Worm (Caenorhabditis elegans): ENCODE data around the gene pll-1.

The pll-1 gene

DNA sequence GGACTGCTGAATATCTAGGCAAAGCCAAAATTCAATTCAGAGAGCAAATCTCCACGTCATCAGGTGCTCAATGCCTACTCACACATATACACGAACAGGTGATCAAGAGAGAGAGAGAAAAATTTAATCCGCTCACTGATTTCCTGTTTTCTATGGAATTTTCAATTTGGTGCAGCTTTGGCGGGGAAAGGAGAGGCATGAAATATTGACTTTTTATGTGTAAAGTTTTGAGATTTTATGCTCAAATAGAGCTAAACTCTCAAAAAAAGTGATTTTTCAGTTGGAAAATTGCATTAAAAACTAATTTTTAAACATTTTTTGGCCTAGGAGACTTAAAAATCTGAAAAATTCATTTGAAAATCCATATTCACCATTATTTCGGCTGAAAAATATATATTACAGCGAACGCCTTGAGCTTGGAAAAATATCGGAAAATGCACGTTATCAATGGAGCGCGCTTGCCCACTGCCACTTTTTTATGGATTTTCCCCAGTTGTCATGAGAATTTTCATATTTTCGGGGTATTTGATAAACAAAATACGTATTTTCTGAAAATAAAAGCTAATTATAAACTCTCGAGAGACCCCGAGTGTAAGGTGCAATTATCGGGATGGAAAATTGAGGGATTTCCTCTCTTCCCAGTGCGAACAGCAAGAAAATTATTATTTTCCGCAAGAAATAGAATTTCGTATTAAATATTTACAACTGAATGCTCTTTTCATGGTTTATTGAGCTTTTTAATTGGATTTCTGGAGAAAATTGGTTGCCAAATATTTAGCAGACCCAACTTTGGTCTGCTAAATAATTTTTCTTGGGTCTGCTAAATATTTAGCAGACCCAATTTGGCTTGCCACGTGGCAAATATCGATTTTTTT is 22.2 kb upstream of the pll-1 start (continued):
- no peak for TF ChIP-seq ceh-32 (tag; optimal IDR thresholded peaks at IDR 0.05; ENCODE audit: poor library complexity)
- TF ChIP-seq jun-1 (tag; optimal IDR thresholded peaks at IDR 0.05) = no peak
- TF ChIP-seq fkh-10 (GFP tag; optimal IDR thresholded peaks at IDR 0.05) = no peak
- TF ChIP-seq nhr-10 (tag; optimal IDR thresholded peaks at IDR 0.05) = no peak
- TF ChIP-seq madf-9 (GFP tag; conservative IDR thresholded peaks at IDR 0.05) = no peak
- no peak for TF ChIP-seq ces-1 (GFP tag; optimal IDR thresholded peaks at IDR 0.05)
- TF ChIP-seq nhr-6 (tag; optimal IDR thresholded peaks at IDR 0.05) = peak; percentile 5
- no peak for TF ChIP-seq zag-1 (tag; optimal IDR thresholded peaks at IDR 0.05)
- no peak for TF ChIP-seq nhr-237 (tag; optimal IDR thresholded peaks at IDR 0.05)
- TF ChIP-seq snpc-4 (tag; optimal IDR thresholded peaks at IDR 0.05) = no peak
- no peak for TF ChIP-seq daf-16 (GFP tag; optimal IDR thresholded peaks at IDR 0.05)
- TF ChIP-seq daf-16 (tag; optimal IDR thresholded peaks at IDR 0.05) = peak; percentile 52
- peak; percentile 74 for TF ChIP-seq nhr-102 (tag; optimal IDR thresholded peaks at IDR 0.05)
- no peak for TF ChIP-seq mdl-1 (tag; optimal IDR thresholded peaks at IDR 0.05)
- peak; percentile 84 for TF ChIP-seq aha-1 (tag)
- TF ChIP-seq attf-4 (tag; optimal IDR thresholded peaks at IDR 0.05) = no peak
- TF ChIP-seq dmd-8 (GFP tag; IDR thresholded peaks at IDR 0.05) = no peak
- no peak for TF ChIP-seq Y75B8A.6 (GFP tag; IDR thresholded peaks at IDR 0.05)
- TF ChIP-seq D1046.2 (GFP tag; IDR thresholded peaks at IDR 0.05) = no peak
- no peak for TF ChIP-seq mep-1 (tag; optimal IDR thresholded peaks at IDR 0.05)
- no peak for TF ChIP-seq Y5F2A.4 (GFP tag; optimal IDR thresholded peaks at IDR 0.05)
- no peak for TF ChIP-seq mxl-2 (GFP tag; conservative IDR thresholded peaks at IDR 0.05)
- TF ChIP-seq nhr-25 (tag; optimal IDR thresholded peaks at IDR 0.05; ENCODE audit: borderline replicate concordance, insufficient read depth) = no peak
- TF ChIP-seq madf-5 (GFP tag; IDR thresholded peaks at IDR 0.05) = no peak
- no peak for TF ChIP-seq ama-1 (optimal IDR thresholded peaks at IDR 0.05)
- no peak for TF ChIP-seq nhr-42 (GFP tag; IDR thresholded peaks at IDR 0.05)
- TF ChIP-seq aly-2 (tag; optimal IDR thresholded peaks at IDR 0.05) = no peak
- no peak for TF ChIP-seq pha-4 (GFP tag; IDR thresholded peaks at IDR 0.05)
- no peak for TF ChIP-seq pha-4 (tag; optimal IDR thresholded peaks at IDR 0.05)
- TF ChIP-seq zfp-3 (GFP tag; conservative IDR thresholded peaks at IDR 0.05) = no peak
- TF ChIP-seq lir-3 (tag; optimal IDR thresholded peaks at IDR 0.05) = no peak
- no peak for TF ChIP-seq ZK337.2 (GFP tag; IDR thresholded peaks at IDR 0.05)
- TF ChIP-seq nhr-48 (tag; optimal IDR thresholded peaks at IDR 0.05) = peak; percentile 55
- peak in 1 of 2 experiments; percentile 95 for TF ChIP-seq unc-62 (GFP tag; optimal IDR thresholded peaks at IDR 0.05 in 1 of 2)
- TF ChIP-seq unc-62 (tag; optimal IDR thresholded peaks at IDR 0.05) = no peak
- TF ChIP-seq F44E2.7 (GFP tag; IDR thresholded peaks at IDR 0.05) = no peak
- TF ChIP-seq zfp-2 (tag; optimal IDR thresholded peaks at IDR 0.05) = no peak
- no peak for TF ChIP-seq egl-27 (tag; optimal IDR thresholded peaks at IDR 0.05)
- TF ChIP-seq pqm-1 (tag; optimal IDR thresholded peaks at IDR 0.05) = no peak
- no peak for TF ChIP-seq sdz-12 (GFP tag; optimal IDR thresholded peaks at IDR 0.05)
- peak; percentile 82 for TF ChIP-seq lin-38 (GFP tag; IDR thresholded peaks at IDR 0.05)
- 0 out of 2 replicates have a peak, but pooled peaks have one; percentile 6 for TF ChIP-seq saeg-2 (GFP tag; IDR thresholded peaks at IDR 0.05)
- TF ChIP-seq lim-7 (GFP tag; IDR thresholded peaks at IDR 0.05) = no peak
- TF ChIP-seq lin-13 (GFP tag; optimal IDR thresholded peaks at IDR 0.05) = no peak
- no peak for TF ChIP-seq ZK546.5 (tag; optimal IDR thresholded peaks at IDR 0.05)
- TF ChIP-seq arid-1 (GFP tag; conservative IDR thresholded peaks at IDR 0.05) = peak; percentile 36; the same call in 1 of the 2 replicates
- no peak for TF ChIP-seq nhr-28 (tag; optimal IDR thresholded peaks at IDR 0.05)
- no peak for TF ChIP-seq cey-2 (tag; optimal IDR thresholded peaks at IDR 0.05; ENCODE audit: borderline replicate concordance, insufficient read depth)
- peak; percentile 63; the same call in 1 of the 2 replicates for TF ChIP-seq php-3 (GFP tag; IDR thresholded peaks at IDR 0.05)
- TF ChIP-seq nhr-77 (tag; optimal IDR thresholded peaks at IDR 0.05) = no peak
- peak; percentile 7 for TF ChIP-seq spr-1 (tag; optimal IDR thresholded peaks at IDR 0.05)
